Fruit fly (Drosophila melanogaster): ENCODE data around the gene CG46448.
A peak's percentile ranks its signal among the peaks of the same experiment; 100 is the strongest.

Gene CG46448

dm6 chr2L:2391321-2391720, at the start of gene CG46448:
Gene CG46448 (plus strand): TSS chr2L:2391660.
- TF ChIP-seq CG11617 (GFP tag; optimal IDR thresholded peaks at IDR 0.05) (no peak), pad (GFP tag; optimal IDR thresholded peaks at IDR 0.05) (no peak), Hr96 (GFP tag; optimal IDR thresholded peaks at IDR 0.05) (no peak), CG7045 (GFP tag; optimal IDR thresholded peaks at IDR 0.05) (no peak), kay (GFP tag; ENCODE audit: borderline replicate concordance) (no peak), tj (GFP tag; optimal IDR thresholded peaks at IDR 0.05) (no peak), CG5204 (GFP tag; optimal IDR thresholded peaks at IDR 0.05) (no peak), Mnt (GFP tag; optimal IDR thresholded peaks at IDR 0.05) (no peak), cnc (optimal IDR thresholded peaks at IDR 0.05) (no peak), CG7101 (tag; optimal IDR thresholded peaks at IDR 0.05) (no peak), CG1620 (GFP tag; optimal IDR thresholded peaks at IDR 0.05) (no peak)

dm6 chr2L:2348479-2348878, 43.0 kb upstream of the CG46448 start:
- TF ChIP-seq ovo (GFP tag; optimal IDR thresholded peaks at IDR 0.05): no peak
- TF ChIP-seq CG7045 (GFP tag; optimal IDR thresholded peaks at IDR 0.05): no peak
- TF ChIP-seq Crg-1 (GFP tag; optimal IDR thresholded peaks at IDR 0.05): no peak
- TF ChIP-seq CG1620 (GFP tag; optimal IDR thresholded peaks at IDR 0.05): no peak
- TF ChIP-seq bab1 (GFP tag; optimal IDR thresholded peaks at IDR 0.05): no peak

- TF ChIP-seq CG14711 (tag; optimal IDR thresholded peaks at IDR 0.05): no peak
- peak; percentile 4 for TF ChIP-seq CG7101 (tag; optimal IDR thresholded peaks at IDR 0.05)
- peak; percentile 3 for TF ChIP-seq cic (GFP tag; optimal IDR thresholded peaks at IDR 0.05)
- peak; percentile 65 for TF ChIP-seq bab1 (GFP tag; optimal IDR thresholded peaks at IDR 0.05)
- TF ChIP-seq CG11617 (GFP tag; optimal IDR thresholded peaks at IDR 0.05): peak; percentile 14
- TF ChIP-seq kay (GFP tag; ENCODE audit: borderline replicate concordance): no peak
- TF ChIP-seq pad (GFP tag; optimal IDR thresholded peaks at IDR 0.05): peak; percentile 26
Measured at dm6 chr2L:2357228-2357656, 34.2 kb upstream of the CG46448 start, which contains the start of gene CG9967. Gene CG9967 (minus strand): TSS chr2L:2357356.

- TF ChIP-seq tj (GFP tag; optimal IDR thresholded peaks at IDR 0.05) (no peak), cic (GFP tag; optimal IDR thresholded peaks at IDR 0.05) (peak; percentile 22), kay (GFP tag; ENCODE audit: borderline replicate concordance) (peak; percentile 91)
Measured at dm6 chr2L:2361893-2362807, 29.3 kb upstream of the CG46448 start.

dm6 chr2L:2362808-2363394, 28.6 kb upstream of the CG46448 start:
- TF ChIP-seq CG7045 (GFP tag; optimal IDR thresholded peaks at IDR 0.05) (peak; percentile 34), CG1620 (GFP tag; optimal IDR thresholded peaks at IDR 0.05) (no peak), CG5204 (GFP tag; optimal IDR thresholded peaks at IDR 0.05) (peak; percentile 65), ovo (GFP tag; optimal IDR thresholded peaks at IDR 0.05) (peak; percentile 79), tj (GFP tag; optimal IDR thresholded peaks at IDR 0.05) (no peak), bab1 (GFP tag; optimal IDR thresholded peaks at IDR 0.05) (no peak), Clk (GFP tag; optimal IDR thresholded peaks at IDR 0.05) (peak; percentile 27), pad (GFP tag; optimal IDR thresholded peaks at IDR 0.05) (peak; percentile 78), cic (GFP tag; optimal IDR thresholded peaks at IDR 0.05) (peak; percentile 54), CG14711 (tag; optimal IDR thresholded peaks at IDR 0.05) (peak; percentile 18), Mnt (GFP tag; optimal IDR thresholded peaks at IDR 0.05) (peak; percentile 27), CG11617 (GFP tag; optimal IDR thresholded peaks at IDR 0.05) (no peak), Crg-1 (GFP tag; optimal IDR thresholded peaks at IDR 0.05) (peak; percentile 28), CG12768 (GFP tag; optimal IDR thresholded peaks at IDR 0.05) (peak; percentile 97), cnc (optimal IDR thresholded peaks at IDR 0.05) (peak; percentile 52 to 72), CG33017 (tag; optimal IDR thresholded peaks at IDR 0.05) (peak; percentile 29), CG7101 (tag; optimal IDR thresholded peaks at IDR 0.05) (no peak), toe (GFP tag; optimal IDR thresholded peaks at IDR 0.05) (peak; percentile 87), Hr96 (GFP tag; optimal IDR thresholded peaks at IDR 0.05) (peak; percentile 74), kay (GFP tag; ENCODE audit: borderline replicate concordance) (no peak)

dm6 chr2L:2363626-2364147, 27.8 kb upstream of the CG46448 start:
- TF ChIP-seq cic (GFP tag; optimal IDR thresholded peaks at IDR 0.05): peak; percentile 92
- peak; percentile 87 for TF ChIP-seq Clk (GFP tag; optimal IDR thresholded peaks at IDR 0.05)
- TF ChIP-seq CG5204 (GFP tag; optimal IDR thresholded peaks at IDR 0.05): peak; percentile 87
- no peak for TF ChIP-seq cnc (optimal IDR thresholded peaks at IDR 0.05)
- peak; percentile 86 for TF ChIP-seq tj (GFP tag; optimal IDR thresholded peaks at IDR 0.05)
- peak; percentile 94 for TF ChIP-seq CG11617 (GFP tag; optimal IDR thresholded peaks at IDR 0.05)
- peak; percentile 91 for TF ChIP-seq Crg-1 (GFP tag; optimal IDR thresholded peaks at IDR 0.05)
- TF ChIP-seq toe (GFP tag; optimal IDR thresholded peaks at IDR 0.05): peak; percentile 88
- TF ChIP-seq CG1620 (GFP tag; optimal IDR thresholded peaks at IDR 0.05): peak; percentile 89
- TF ChIP-seq CG7045 (GFP tag; optimal IDR thresholded peaks at IDR 0.05): peak; percentile 97
- peak; percentile 83 for TF ChIP-seq Hr96 (GFP tag; optimal IDR thresholded peaks at IDR 0.05)
- peak; percentile 97 for TF ChIP-seq bab1 (GFP tag; optimal IDR thresholded peaks at IDR 0.05)
- TF ChIP-seq ovo (GFP tag; optimal IDR thresholded peaks at IDR 0.05): peak; percentile 90
- TF ChIP-seq pad (GFP tag; optimal IDR thresholded peaks at IDR 0.05): peak; percentile 83
- peak; percentile 95 for TF ChIP-seq CG14711 (tag; optimal IDR thresholded peaks at IDR 0.05)
- peak; percentile 79 for TF ChIP-seq Mnt (GFP tag; optimal IDR thresholded peaks at IDR 0.05)
- peak; percentile 97 for TF ChIP-seq CG7101 (tag; optimal IDR thresholded peaks at IDR 0.05)
- TF ChIP-seq kay (GFP tag; ENCODE audit: borderline replicate concordance): peak; percentile 96
- TF ChIP-seq CG12768 (GFP tag; optimal IDR thresholded peaks at IDR 0.05): peak; percentile 98
- TF ChIP-seq CG33017 (tag; optimal IDR thresholded peaks at IDR 0.05): peak; percentile 98
